Fruit fly (Drosophila melanogaster): Measurements from ENCODE around the gene rtet.
A peak's percentile ranks its signal among the peaks of the same experiment; 100 is the strongest.

rtet gene

dm6 chr3R:21111046-21111480, 2.8 kb downstream of the rtet start, which contains the start of gene Rab11 (continued):
- TF ChIP-seq az2 (GFP tag; optimal IDR thresholded peaks at IDR 0.05) (peak; percentile 53), NFAT (GFP tag; IDR thresholded peaks at IDR 0.05) (peak; percentile 43; the same call in 1 of the 2 replicates), Hr51 (GFP tag; optimal IDR thresholded peaks at IDR 0.05) (peak in 1 of 2 experiments; percentile 54), CG14014 (GFP tag; IDR thresholded peaks at IDR 0.05) (0 out of 2 replicates have a peak, but pooled peaks have one; percentile 34), Scr (GFP tag; IDR thresholded peaks at IDR 0.05; ENCODE audit: partially characterized antibody) (peak; percentile 94), caup (GFP tag; optimal IDR thresholded peaks at IDR 0.05; ENCODE audit: severe bottlenecking) (peak; percentile 36), onecut (GFP tag; IDR thresholded peaks at IDR 0.05) (no peak; the same call in none of the 2 replicates), CG14710 (tag; optimal IDR thresholded peaks at IDR 0.05) (peak; percentile 79), CG7963 (GFP tag; IDR thresholded peaks at IDR 0.05; ENCODE audit: partially characterized antibody) (peak; percentile 73), pzg (GFP tag; optimal IDR thresholded peaks at IDR 0.05) (peak; percentile 58), CG7556 (GFP tag; optimal IDR thresholded peaks at IDR 0.05) (peak; percentile 42), grau (tag; optimal IDR thresholded peaks at IDR 0.05) (peak; percentile 61), CG13287 (GFP tag; IDR thresholded peaks at IDR 0.05; ENCODE audit: partially characterized antibody) (peak; percentile 89), tin (GFP tag; optimal IDR thresholded peaks at IDR 0.05) (peak; percentile 50), tgo (GFP tag; IDR thresholded peaks at IDR 0.05) (peak; percentile 43; the same call in 2 of the 3 replicates), CG6254 (GFP tag; optimal IDR thresholded peaks at IDR 0.05) (no peak), CG12391 (tag; optimal IDR thresholded peaks at IDR 0.05) (peak; percentile 77), Nf-YA (GFP tag; IDR thresholded peaks at IDR 0.05) (0 out of 2 replicates have a peak, but pooled peaks have one; percentile 6), Fer2 (tag; optimal IDR thresholded peaks at IDR 0.05) (peak; percentile 13), Meics (GFP tag; optimal IDR thresholded peaks at IDR 0.05) (peak; percentile 21), CG10209 (GFP tag; optimal IDR thresholded peaks at IDR 0.05) (peak; percentile 38), Mes4 (GFP tag; optimal IDR thresholded peaks at IDR 0.05) (no peak), Fer1 (GFP tag; optimal IDR thresholded peaks at IDR 0.05) (peak; percentile 20), CG8388 (GFP tag; optimal IDR thresholded peaks at IDR 0.05) (peak; percentile 21), CG14667 (GFP tag; IDR thresholded peaks at IDR 0.05) (no peak), Lpt (GFP tag; optimal IDR thresholded peaks at IDR 0.05) (no peak), CG43689 (GFP tag; IDR thresholded peaks at IDR 0.05) (no peak), sc (optimal IDR thresholded peaks at IDR 0.05) (no peak), sc (GFP tag; optimal IDR thresholded peaks at IDR 0.05) (no peak), Lhr (GFP tag; optimal IDR thresholded peaks at IDR 0.05) (peak; percentile 21), chinmo (GFP tag; IDR thresholded peaks at IDR 0.05; ENCODE audit: partially characterized antibody) (peak; percentile 61; the same call in 3 of the 4 replicates), ara (GFP tag; IDR thresholded peaks at IDR 0.05) (no peak), salm (tag; optimal IDR thresholded peaks at IDR 0.05) (no peak), Dbx (GFP tag; IDR thresholded peaks at IDR 0.05) (peak; percentile 57; the same call in 2 of the 3 replicates), ewg (GFP tag; optimal IDR thresholded peaks at IDR 0.05) (peak; percentile 16), NC2α (GFP tag; optimal IDR thresholded peaks at IDR 0.05) (no peak), CG9727 (GFP tag; optimal IDR thresholded peaks at IDR 0.05) (peak; percentile 64), CG17829 (tag; optimal IDR thresholded peaks at IDR 0.05) (peak; percentile 46), Blimp-1 (GFP tag; optimal IDR thresholded peaks at IDR 0.05) (peak; percentile 41), CG18262 (tag; optimal IDR thresholded peaks at IDR 0.05) (peak; percentile 63), CG8281 (tag; optimal IDR thresholded peaks at IDR 0.05) (no peak), tap (tag; optimal IDR thresholded peaks at IDR 0.05) (no peak), amos (GFP tag; IDR thresholded peaks at IDR 0.05; ENCODE audit: partially characterized antibody) (peak; percentile 91), bowl (GFP tag; IDR thresholded peaks at IDR 0.05) (no peak), pita (GFP tag; optimal IDR thresholded peaks at IDR 0.05) (no peak), CG16813 (GFP tag; IDR thresholded peaks at IDR 0.05; ENCODE audit: partially characterized antibody) (peak; percentile 91), CG30403 (GFP tag; optimal IDR thresholded peaks at IDR 0.05) (peak; percentile 75), CG15269 (tag; optimal IDR thresholded peaks at IDR 0.05) (peak; percentile 45), CG10543 (GFP tag; optimal IDR thresholded peaks at IDR 0.05) (peak; percentile 50)
